Worm (Caenorhabditis elegans) whole organism, young adult: ENCODE results near the gene B0547.2.
A peak's percentile ranks its signal among the peaks of the same experiment; 100 is the strongest.

Experiments
- B0035.1 ChIP-seq: sonication (generic microtip); optimal IDR thresholded peaks from 2 replicates; lab custom pipeline; 2016; ENCODE audit warnings: missing genetic modification characterization, mild to moderate bottlenecking, missing compliant biosample characterization, missing genotype, missing genetic modification reagents
- B0261.1 ChIP-seq: sonication (generic microtip); optimal IDR thresholded peaks from 2 replicates; lab custom pipeline; 2016; ENCODE audit warnings: mild to moderate bottlenecking, missing genetic modification characterization, moderate library complexity, missing compliant biosample characterization
- C06A6.2 ChIP-seq: fragments of 200-800 bp; sonication (Bioruptor generic); conservative IDR thresholded peaks from 2 replicates; pipeline ENCODE4 v1.3.6; 2022; ENCODE audit warnings: missing genetic modification characterization, missing compliant biosample characterization
- F10E7.11 ChIP-seq: sonication (generic microtip); optimal IDR thresholded peaks from 2 replicates; lab custom pipeline; 2017; ENCODE audit warnings: mild to moderate bottlenecking, missing genetic modification characterization, moderate library complexity, missing compliant biosample characterization
- F23B12.7 ChIP-seq: sonication (generic microtip); optimal IDR thresholded peaks from 2 replicates; lab custom pipeline; 2017; ENCODE audit warnings: missing genetic modification characterization, mild to moderate bottlenecking, missing compliant biosample characterization, antibody characterized with exemption, moderate library complexity; ENCODE audit not compliant: insufficient read depth
- F33H1.4 ChIP-seq: fragments of 200-800 bp; sonication (Bioruptor generic); IDR thresholded peaks from 2 replicates; pipeline ENCODE4 v1.3.6; 2022; ENCODE audit warnings: missing genetic modification reagents, missing genetic modification characterization, missing compliant biosample characterization
- F37B4.10 ChIP-seq: fragments of 200-800 bp; sonication (Bioruptor generic); IDR thresholded peaks from 2 replicates; pipeline ENCODE4 v1.3.6; 2022; ENCODE audit warnings: missing genetic modification characterization, missing compliant biosample characterization
- F52B5.7 ChIP-seq: sonication (generic microtip); optimal IDR thresholded peaks from 2 replicates; lab custom pipeline; 2016; ENCODE audit warnings: mild to moderate bottlenecking, missing genetic modification characterization, missing compliant biosample characterization
- K12H6.12 ChIP-seq: fragments of 200-800 bp; sonication (Bioruptor generic); optimal IDR thresholded peaks from 2 replicates; lab custom pipeline; 2018; ENCODE audit warnings: mild to moderate bottlenecking, missing genetic modification characterization, missing compliant biosample characterization
- T07F8.4 ChIP-seq: sonication (generic microtip); optimal IDR thresholded peaks from 2 replicates; lab custom pipeline; 2016; ENCODE audit warnings: mild to moderate bottlenecking, missing genetic modification characterization, moderate library complexity, missing compliant biosample characterization
- Y56A3A.18 ChIP-seq: fragments of 200-800 bp; sonication (Bioruptor generic); IDR thresholded peaks from 2 replicates; pipeline ENCODE4 v1.3.6; 2022; ENCODE audit warnings: missing genetic modification reagents, missing genetic modification characterization, missing compliant biosample characterization
- ama-1 ChIP-seq, 3 experiments: fragments of 150-350 bp in 1 of 3; sonication (generic microtip) in 2 of 3; optimal IDR thresholded peaks; 2 replicates each; lab custom pipeline; 2014 to 2018; ENCODE audit warnings: missing biosample characterization in 2 of 3, missing genetic modification characterization in 2 of 3, missing genetic modification reagents in 2 of 3
- athp-1 ChIP-seq: sonication (generic microtip); optimal IDR thresholded peaks from 2 replicates; lab custom pipeline; 2017; ENCODE audit warnings: mild to moderate bottlenecking, missing genetic modification characterization, missing compliant biosample characterization
- attf-3 ChIP-seq: fragments of 200-800 bp; sonication (Bioruptor generic); conservative IDR thresholded peaks from 2 replicates; pipeline ENCODE4 v1.3.6; 2022; ENCODE audit warnings: missing genetic modification reagents, missing genetic modification characterization, missing compliant biosample characterization
- bed-1 ChIP-seq: fragments of 200-800 bp; sonication (Bioruptor generic); IDR thresholded peaks from 2 replicates; pipeline ENCODE4 v1.3.6; 2022; ENCODE audit warnings: missing genetic modification reagents, missing genetic modification characterization, missing compliant biosample characterization
- bed-2 ChIP-seq: fragments of 200-800 bp; sonication (Bioruptor generic); IDR thresholded peaks from 2 replicates; pipeline ENCODE4 v1.3.6; 2022; ENCODE audit warnings: missing genetic modification reagents, missing genetic modification characterization, missing compliant biosample characterization
- ccch-3 ChIP-seq: fragments of 200-800 bp; sonication (Bioruptor generic); optimal IDR thresholded peaks from 2 replicates; lab custom pipeline; 2018; ENCODE audit warnings: mild to moderate bottlenecking, missing genetic modification characterization, missing compliant biosample characterization
- cebp-1 ChIP-seq, 2 experiments: fragments of 200-800 bp in 1 of 2; sonication (Bioruptor generic) in 1 of 2; sonication (generic microtip) in 1 of 2; IDR thresholded peaks in 1 of 2; optimal IDR thresholded peaks in 1 of 2; 2 replicates each; pipeline versions ENCODE4 v1.3.6 to Lab custom; 2017 to 2022; ENCODE audit warnings: missing compliant biosample characterization in 2 of 2, missing genetic modification characterization in 2 of 2, mild to moderate bottlenecking in 1 of 2, missing genetic modification reagents in 1 of 2, moderate library complexity in 1 of 2
- ceh-100 ChIP-seq: fragments of 200-800 bp; sonication (Bioruptor generic); IDR thresholded peaks from 2 replicates; pipeline ENCODE4 v1.3.6; 2022; ENCODE audit warnings: missing genetic modification reagents, missing genetic modification characterization, missing compliant biosample characterization
- ceh-58 ChIP-seq: fragments of 200-800 bp; sonication (Bioruptor generic); IDR thresholded peaks from 2 replicates; pipeline ENCODE4 v1.3.6; 2022; ENCODE audit warnings: missing genetic modification characterization, missing compliant biosample characterization
- chd-7 ChIP-seq: sonication (generic microtip); optimal IDR thresholded peaks from 2 replicates; lab custom pipeline; 2016; ENCODE audit warnings: mild to moderate bottlenecking, missing genetic modification characterization, moderate library complexity, missing compliant biosample characterization
- dox-1 ChIP-seq: fragments of 200-800 bp; sonication (Bioruptor generic); IDR thresholded peaks from 2 replicates; pipeline ENCODE4 v1.3.6; 2022; ENCODE audit warnings: missing genetic modification reagents, missing genetic modification characterization, missing compliant biosample characterization
- dpff-1 ChIP-seq: sonication (generic microtip); optimal IDR thresholded peaks from 2 replicates; lab custom pipeline; 2017; ENCODE audit warnings: mild to moderate bottlenecking, missing genetic modification characterization, missing compliant biosample characterization
- egrh-3 ChIP-seq: fragments of 200-800 bp; sonication (Bioruptor generic); IDR thresholded peaks from 2 replicates; pipeline ENCODE4 v1.3.6; 2022; ENCODE audit warnings: missing genetic modification reagents, missing genetic modification characterization, missing compliant biosample characterization
- fkh-3 ChIP-seq: sonication (generic microtip); optimal IDR thresholded peaks from 2 replicates; lab custom pipeline; 2016; ENCODE audit warnings: mild to moderate bottlenecking, missing genetic modification characterization, missing compliant biosample characterization
- hlh-12 ChIP-seq: sonication (generic microtip); optimal IDR thresholded peaks from 2 replicates; lab custom pipeline; 2016; ENCODE audit warnings: missing genetic modification characterization, missing compliant biosample characterization
- lin-54 ChIP-seq: fragments of 200-800 bp; sonication (Bioruptor generic); optimal IDR thresholded peaks from 2 replicates; lab custom pipeline; 2018; ENCODE audit warnings: mild to moderate bottlenecking, missing genetic modification characterization, missing compliant biosample characterization
- lir-1 ChIP-seq: fragments of 200-800 bp; sonication (Bioruptor generic); conservative IDR thresholded peaks from 2 replicates; pipeline ENCODE4 v1.3.6; 2022; ENCODE audit warnings: missing genetic modification reagents, missing genetic modification characterization, missing compliant biosample characterization
- madf-10 ChIP-seq: sonication (generic microtip); optimal IDR thresholded peaks from 2 replicates; lab custom pipeline; 2016; ENCODE audit warnings: mild to moderate bottlenecking, missing genetic modification characterization, missing compliant biosample characterization
- madf-3 ChIP-seq: fragments of 200-800 bp; sonication (Bioruptor generic); IDR thresholded peaks from 2 replicates; pipeline ENCODE4 v1.3.6; 2022; ENCODE audit warnings: missing genetic modification reagents, missing genetic modification characterization, missing compliant biosample characterization
- madf-6 ChIP-seq: fragments of 200-800 bp; sonication (Bioruptor generic); IDR thresholded peaks from 2 replicates; pipeline ENCODE4 v1.3.6; 2022; ENCODE audit warnings: missing genetic modification reagents, missing genetic modification characterization, missing compliant biosample characterization
- mes-4 ChIP-seq: sonication (generic microtip); optimal IDR thresholded peaks from 2 replicates; lab custom pipeline; 2016; ENCODE audit warnings: missing genotype, missing genetic modification characterization, missing compliant biosample characterization
- mxl-1 ChIP-seq: sonication (generic microtip); optimal IDR thresholded peaks from 2 replicates; lab custom pipeline; 2016; ENCODE audit warnings: missing genetic modification characterization, missing compliant biosample characterization
- nhr-120 ChIP-seq: fragments of 200-800 bp; sonication (Bioruptor generic); IDR thresholded peaks from 2 replicates; pipeline ENCODE4 v1.3.6; 2022; ENCODE audit warnings: missing genetic modification characterization, missing compliant biosample characterization
- nhr-80 ChIP-seq: sonication (generic microtip); optimal IDR thresholded peaks from 2 replicates; lab custom pipeline; 2016; ENCODE audit warnings: missing genetic modification characterization, missing compliant biosample characterization
- rcor-1 ChIP-seq: fragments of 200-800 bp; sonication (Bioruptor generic); IDR thresholded peaks from 2 replicates; pipeline ENCODE4 v1.3.6; 2022; ENCODE audit warnings: missing genetic modification reagents, missing genetic modification characterization, missing compliant biosample characterization
- rec-8 ChIP-seq, 2 experiments: sonication (generic microtip); optimal IDR thresholded peaks; 2 replicates each; lab custom pipeline; 2016; ENCODE audit warnings: mild to moderate bottlenecking in 2 of 2, missing genetic modification characterization in 2 of 2, missing genetic modification reagents in 2 of 2, missing genotype in 2 of 2, missing biosample characterization in 1 of 2, missing compliant biosample characterization in 1 of 2, moderate library complexity in 1 of 2
- rpc-1 ChIP-seq, 2 experiments: fragments of 150-350 bp in 1 of 2; sonication (generic microtip) in 1 of 2; optimal IDR thresholded peaks; 2 replicates each; lab custom pipeline; 2014 to 2018; ENCODE audit warnings: missing biosample characterization in 1 of 2, missing genetic modification characterization in 1 of 2, missing genetic modification reagents in 1 of 2, missing genotype in 1 of 2
- sdz-38 ChIP-seq: sonication (generic microtip); optimal IDR thresholded peaks from 2 replicates; lab custom pipeline; 2016; ENCODE audit warnings: missing genotype, missing genetic modification characterization, missing compliant biosample characterization
- sea-2 ChIP-seq: fragments of 200-800 bp; sonication (Bioruptor generic); IDR thresholded peaks from 2 replicates; pipeline ENCODE4 v1.3.6; 2022; ENCODE audit warnings: missing genetic modification characterization, missing compliant biosample characterization
- snpc-1.3 ChIP-seq: sonication (generic microtip); optimal IDR thresholded peaks from 2 replicates; lab custom pipeline; 2017; ENCODE audit warnings: missing genetic modification characterization, mild to moderate bottlenecking, missing compliant biosample characterization, antibody characterized with exemption, moderate library complexity, missing genotype, missing genetic modification reagents; ENCODE audit not compliant: insufficient read depth
- tbp1 ChIP-seq: fragments of 200-800 bp; sonication (Bioruptor generic); optimal IDR thresholded peaks from 2 replicates; lab custom pipeline; 2018; ENCODE audit warnings: mild to moderate bottlenecking, missing genetic modification characterization, missing compliant biosample characterization
- unc-130 ChIP-seq: sonication (generic microtip); optimal IDR thresholded peaks from 2 replicates; lab custom pipeline; 2016; ENCODE audit warnings: missing genetic modification reagents, missing genetic modification characterization, missing compliant biosample characterization
- xnd-1 ChIP-seq: sonication (generic microtip); optimal IDR thresholded peaks from 2 replicates; lab custom pipeline; 2016; ENCODE audit warnings: missing genotype, missing genetic modification reagents, missing genetic modification characterization, missing compliant biosample characterization
- zfh-2 ChIP-seq: fragments of 200-800 bp; sonication (Bioruptor generic); conservative IDR thresholded peaks from 2 replicates; pipeline ENCODE4 v1.3.6; 2022; ENCODE audit warnings: missing genetic modification reagents, missing genetic modification characterization, missing compliant biosample characterization
- ztf-25 ChIP-seq: fragments of 200-800 bp; sonication (Bioruptor generic); IDR thresholded peaks from 2 replicates; pipeline ENCODE4 v1.3.6; 2022; ENCODE audit warnings: missing genetic modification reagents, missing genetic modification characterization, missing compliant biosample characterization
- ztf-28 ChIP-seq: fragments of 200-800 bp; sonication (Bioruptor generic); IDR thresholded peaks from 2 replicates; pipeline ENCODE4 v1.3.6; 2022; ENCODE audit warnings: missing genetic modification reagents, missing genetic modification characterization, missing compliant biosample characterization
- ztf-6 ChIP-seq: fragments of 200-800 bp; sonication (Bioruptor generic); IDR thresholded peaks from 2 replicates; pipeline ENCODE4 v1.3.6; 2022; ENCODE audit warnings: missing genetic modification reagents, missing genetic modification characterization, missing compliant biosample characterization

Gene B0547.2

ce11 chrIV:5665353-5665918 is 19.6 kb downstream of the B0547.2 start (continued):
- TF ChIP-seq F33H1.4 (no peak), F52B5.7 (tag; lab: Kevin White, UChicago) (no peak), ztf-28 (GFP tag; lab: Robert Waterston, UW) (no peak), nhr-80 (tag; lab: Kevin White, UChicago) (no peak), ama-1 (optimal IDR thresholded peaks at IDR 0.05; lab: Kevin White, UChicago) (no peak), ama-1 (GFP tag; optimal IDR thresholded peaks at IDR 0.05; lab: Kevin White, UChicago) (no peak), fkh-3 (tag; lab: Kevin White, UChicago) (no peak), attf-3 (GFP tag; lab: Robert Waterston, UW) (no peak), ceh-100 (GFP tag; lab: Robert Waterston, UW) (no peak), madf-3 (GFP tag; lab: Robert Waterston, UW) (no peak), chd-7 (peak; percentile 34), dox-1 (GFP tag; lab: Robert Waterston, UW) (peak; percentile 48), ztf-6 (no peak), madf-10 (tag; lab: Kevin White, UChicago) (no peak), mes-4 (tag; lab: Kevin White, UChicago) (no peak), sdz-38 (tag; lab: Kevin White, UChicago) (no peak), cebp-1 (GFP tag; IDR thresholded peaks at IDR 0.05; lab: Robert Waterston, UW) (peak; percentile 96), cebp-1 (tag; optimal IDR thresholded peaks at IDR 0.05; lab: Kevin White, UChicago) (peak; percentile 98), hlh-12 (tag; lab: Kevin White, UChicago) (no peak), lir-1 (GFP tag; lab: Robert Waterston, UW) (0 out of 2 replicates have a peak, but pooled peaks have one; percentile 24), egrh-3 (no peak), bed-2 (GFP tag; lab: Robert Waterston, UW) (no peak), rpc-1 (optimal IDR thresholded peaks at IDR 0.05; lab: Kevin White, UChicago) (no peak), rpc-1 (tag; optimal IDR thresholded peaks at IDR 0.05; lab: Kevin White, UChicago) (no peak), xnd-1 (no peak), nhr-120 (GFP tag; lab: Robert Waterston, UW) (no peak), T07F8.4 (tag; lab: Kevin White, UChicago) (no peak), ztf-25 (GFP tag; lab: Robert Waterston, UW) (no peak), lin-54 (GFP tag; lab: Kevin White, UChicago) (no peak), madf-6 (GFP tag; lab: Robert Waterston, UW) (no peak), tbp1 (GFP tag; lab: Kevin White, UChicago) (no peak), athp-1 (tag; lab: Kevin White, UChicago) (no peak), zfh-2 (GFP tag; lab: Robert Waterston, UW) (no peak), dpff-1 (no peak), unc-130 (GFP tag; lab: Kevin White, UChicago) (no peak), sea-2 (GFP tag; lab: Robert Waterston, UW) (no peak), F37B4.10 (GFP tag; lab: Robert Waterston, UW) (no peak), ccch-3 (GFP tag; lab: Kevin White, UChicago) (no peak), F23B12.7 (tag; lab: Kevin White, UChicago) (no peak), rec-8 (tag; optimal IDR thresholded peaks at IDR 0.05; lab: Kevin White, UChicago) (no peak), F10E7.11 (tag; lab: Kevin White, UChicago) (no peak), C06A6.2 (GFP tag; lab: Robert Waterston, UW) (no peak), snpc-1.3 (no peak), rcor-1 (no peak), K12H6.12 (tag; lab: Kevin White, UChicago) (peak; percentile 46), ceh-58 (GFP tag; lab: Robert Waterston, UW) (no peak), B0261.1 (no peak), mxl-1 (tag; lab: Kevin White, UChicago) (no peak), B0035.1 (tag; lab: Kevin White, UChicago) (no peak), bed-1 (GFP tag; lab: Robert Waterston, UW) (no peak), Y56A3A.18 (GFP tag; lab: Robert Waterston, UW) (no peak)
